Worm (Caenorhabditis elegans) whole organism, L3 larva: Measurements from ENCODE around the gene nspc-20.

Experiments
- R02D3.7 ChIP-seq: fragments of 150-350 bp; optimal IDR thresholded peaks from 2 replicates; lab custom pipeline; 2014; ENCODE audit warnings: missing biosample characterization, missing genetic modification characterization
- ceh-28 ChIP-seq: fragments of 150-350 bp; optimal IDR thresholded peaks from 2 replicates; lab custom pipeline; 2014; ENCODE audit warnings: missing biosample characterization, missing genetic modification reagents, missing genetic modification characterization
- ceh-9 ChIP-seq: sonication (generic microtip); optimal IDR thresholded peaks from 2 replicates; lab custom pipeline; 2018; ENCODE audit warnings: missing biosample characterization, missing genetic modification characterization
- elt-1 ChIP-seq: fragments of 150-350 bp; optimal IDR thresholded peaks from 2 replicates; lab custom pipeline; 2014; ENCODE audit warnings: missing biosample characterization, missing genetic modification characterization
- lin-39 ChIP-seq: fragments of 150-350 bp; optimal IDR thresholded peaks from 2 replicates; lab custom pipeline; 2018; ENCODE audit warnings: missing biosample characterization, missing genetic modification reagents, missing genetic modification characterization
- nhr-11 ChIP-seq: fragments of 150-350 bp; optimal IDR thresholded peaks from 2 replicates; lab custom pipeline; 2014; ENCODE audit warnings: missing biosample characterization, missing genetic modification characterization
- nhr-237 ChIP-seq: fragments of 150-350 bp; optimal IDR thresholded peaks from 2 replicates; lab custom pipeline; 2014; ENCODE audit warnings: missing biosample characterization, missing genetic modification characterization
- nhr-77 ChIP-seq: fragments of 150-350 bp; optimal IDR thresholded peaks from 2 replicates; lab custom pipeline; 2014; ENCODE audit warnings: missing biosample characterization, missing genetic modification characterization
- skn-1 ChIP-seq: fragments of 150-350 bp; optimal IDR thresholded peaks from 2 replicates; lab custom pipeline; 2014; ENCODE audit warnings: missing biosample characterization, missing genetic modification characterization
- snpc-4 ChIP-seq: fragments of 150-350 bp; optimal IDR thresholded peaks from 2 replicates; lab custom pipeline; 2014; ENCODE audit warnings: missing biosample characterization, missing genetic modification characterization
- unc-62 ChIP-seq: fragments of 150-350 bp; sonication (generic microtip); optimal IDR thresholded peaks from 4 replicates; lab custom pipeline; 2014; ENCODE audit warnings: missing biosample characterization, missing genetic modification reagents, missing genetic modification characterization
- ztf-4 ChIP-seq: fragments of 150-350 bp; optimal IDR thresholded peaks from 2 replicates; lab custom pipeline; 2014; ENCODE audit warnings: missing biosample characterization, missing genetic modification characterization

DNA sequence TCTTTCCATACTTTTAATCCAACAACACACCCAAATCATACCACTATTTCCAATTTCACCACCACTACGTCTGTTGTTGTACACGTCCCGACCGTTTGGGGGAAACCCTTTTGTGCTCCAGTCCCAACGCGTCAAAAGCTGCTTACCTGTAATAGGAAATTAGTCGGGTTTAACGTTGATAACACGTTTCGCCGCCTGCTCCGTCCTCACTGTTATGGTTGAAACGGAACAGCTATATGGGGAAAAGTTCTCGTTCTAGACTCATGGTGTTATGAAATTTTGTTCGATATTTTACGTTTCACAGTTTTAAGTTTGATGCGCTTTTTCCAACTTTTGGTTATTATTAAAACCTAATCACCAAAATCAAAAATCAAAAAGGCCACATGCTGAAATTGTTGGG lies 5.9 kb upstream of the nspc-20 start:
- TF ChIP-seq nhr-237 (tag; lab: Kevin White, UChicago) (no peak), skn-1 (tag; lab: Kevin White, UChicago) (no peak), unc-62 (GFP tag; lab: Kevin White, UChicago) (no peak), R02D3.7 (tag; lab: Kevin White, UChicago) (no peak), elt-1 (tag; lab: Kevin White, UChicago) (no peak), snpc-4 (tag; lab: Kevin White, UChicago) (no peak), nhr-77 (tag; lab: Kevin White, UChicago) (no peak), ztf-4 (tag; lab: Kevin White, UChicago) (no peak), nhr-11 (tag; lab: Kevin White, UChicago) (no peak), lin-39 (tag; lab: Kevin White, UChicago) (no peak), ceh-9 (no peak), ceh-28 (tag; lab: Kevin White, UChicago) (no peak)
